Fruit fly (Drosophila melanogaster) whole organism, embryonic: ENCODE data around the gene aralar1.

Source experiments
- Asciz ChIP-seq: fragments of 200-800 bp; sonication (Bioruptor generic); optimal IDR thresholded peaks from 2 replicates; lab custom pipeline; 2017; ENCODE audit warnings: missing biosample characterization, mild to moderate bottlenecking, missing genetic modification characterization, missing genetic modification reagents
- BEAF-32 ChIP-seq: fragments of 200-800 bp; sonication (Bioruptor generic); optimal IDR thresholded peaks from 3 replicates; lab custom pipeline; 2017; ENCODE audit warnings: missing biosample characterization, missing genetic modification characterization, mild to moderate bottlenecking, moderate library complexity, missing genetic modification reagents
- CG10147 ChIP-seq: fragments of 200-800 bp; sonication (Bioruptor generic); optimal IDR thresholded peaks from 2 replicates; lab custom pipeline; 2019; ENCODE audit warnings: missing biosample characterization, mild to moderate bottlenecking, missing genetic modification characterization, moderate library complexity
- CG10959 ChIP-seq: fragments of 200-800 bp; sonication (Bioruptor generic); IDR thresholded peaks from 2 replicates; pipeline ENCODE4 v1.3.6; 2022; ENCODE audit warnings: missing biosample characterization, missing genetic modification characterization
- CG12219 ChIP-seq: fragments of 200-800 bp; sonication (Bioruptor generic); optimal IDR thresholded peaks from 3 replicates; lab custom pipeline; 2018; ENCODE audit warnings: missing biosample characterization, mild to moderate bottlenecking, missing genetic modification characterization
- CG1233 ChIP-seq: fragments of 200-800 bp; sonication (Bioruptor generic); optimal IDR thresholded peaks from 4 replicates; lab custom pipeline; 2018; ENCODE audit warnings: missing biosample characterization, mild to moderate bottlenecking, missing genetic modification characterization
- CG14667 ChIP-seq: fragments of 200-800 bp; sonication (Bioruptor generic); IDR thresholded peaks from 2 replicates; pipeline ENCODE4 v1.3.6; 2022; ENCODE audit warnings: missing biosample characterization, missing genetic modification characterization
- CG14860 ChIP-seq: fragments of 200-800 bp; sonication (Bioruptor generic); IDR thresholded peaks from 3 replicates; pipeline ENCODE4 v1.3.6; 2022; ENCODE audit warnings: missing biosample characterization, missing genetic modification characterization; ENCODE audit not compliant: partially characterized antibody
- CG1529 ChIP-seq: fragments of 200-800 bp; sonication (Bioruptor generic); optimal IDR thresholded peaks from 3 replicates; lab custom pipeline; 2018; ENCODE audit warnings: missing biosample characterization, missing genetic modification characterization
- CG15696 ChIP-seq: fragments of 200-800 bp; sonication (Bioruptor generic); optimal IDR thresholded peaks from 2 replicates; lab custom pipeline; 2019; ENCODE audit warnings: missing biosample characterization, mild to moderate bottlenecking, missing genetic modification characterization, moderate library complexity
- CG17829 ChIP-seq: fragments of 200-800 bp; optimal IDR thresholded peaks from 2 replicates; lab custom pipeline; 2019; ENCODE audit warnings: missing biosample characterization, mild to moderate bottlenecking, missing genetic modification characterization, moderate library complexity
- CG18262 ChIP-seq: fragments of 200-800 bp; optimal IDR thresholded peaks from 3 replicates; lab custom pipeline; 2019; ENCODE audit warnings: missing biosample characterization, mild to moderate bottlenecking, missing genetic modification characterization, moderate library complexity
- CG1832 ChIP-seq: fragments of 200-800 bp; sonication (Bioruptor generic); optimal IDR thresholded peaks from 2 replicates; lab custom pipeline; 2017; ENCODE audit warnings: missing biosample characterization, mild to moderate bottlenecking, missing genetic modification characterization, inconsistent platforms
- CG32532 ChIP-seq: fragments of 200-800 bp; sonication (Bioruptor generic); IDR thresholded peaks from 2 replicates; pipeline ENCODE4 v1.3.6; 2022; ENCODE audit warnings: missing biosample characterization, missing genetic modification characterization
- CG3847 ChIP-seq: fragments of 200-800 bp; sonication (Bioruptor generic); IDR thresholded peaks from 2 replicates; pipeline ENCODE4 v1.3.6; 2022; ENCODE audit warnings: missing biosample characterization, missing genetic modification characterization
- CG3995 ChIP-seq: fragments of 200-800 bp; sonication (Bioruptor generic); optimal IDR thresholded peaks from 3 replicates; lab custom pipeline; 2016; ENCODE audit warnings: missing biosample characterization, missing genetic modification characterization
- CG4617 ChIP-seq: fragments of 200-800 bp; sonication (Bioruptor generic); optimal IDR thresholded peaks from 3 replicates; lab custom pipeline; 2016; ENCODE audit warnings: missing biosample characterization, missing genetic modification characterization, borderline replicate concordance
- CG6175 ChIP-seq: fragments of 200-800 bp; sonication (Bioruptor generic); IDR thresholded peaks from 3 replicates; pipeline ENCODE4 v1.3.6; 2022; ENCODE audit warnings: missing biosample characterization, missing genetic modification characterization
- CG6654 ChIP-seq: fragments of 200-800 bp; sonication (Bioruptor generic); optimal IDR thresholded peaks from 2 replicates; lab custom pipeline; 2017; ENCODE audit warnings: missing biosample characterization, mild to moderate bottlenecking, missing genetic modification characterization
- CG7745 ChIP-seq: fragments of 200-800 bp; sonication (Bioruptor generic); optimal IDR thresholded peaks from 2 replicates; lab custom pipeline; 2018; ENCODE audit warnings: missing biosample characterization, mild to moderate bottlenecking, missing genetic modification characterization, moderate library complexity
- CG7928 ChIP-seq: fragments of 200-800 bp; sonication (Bioruptor generic); optimal IDR thresholded peaks from 2 replicates; lab custom pipeline; 2017; ENCODE audit warnings: missing biosample characterization, mild to moderate bottlenecking, missing genetic modification characterization
- CG8478 ChIP-seq: fragments of >200 bp; optimal IDR thresholded peaks from 2 replicates; lab custom pipeline; 2018
- CG9437 ChIP-seq: fragments of 200-800 bp; sonication (Bioruptor generic); optimal IDR thresholded peaks from 2 replicates; lab custom pipeline; 2018; ENCODE audit warnings: missing biosample characterization, mild to moderate bottlenecking, missing genetic modification characterization
- CkIIα-i1 ChIP-seq: fragments of 200-800 bp; sonication (Bioruptor generic); IDR thresholded peaks from 2 replicates; pipeline ENCODE4 v1.3.6; 2022; ENCODE audit warnings: missing biosample characterization, missing genetic modification characterization
- D19B ChIP-seq: fragments of 200-800 bp; sonication (Bioruptor generic); optimal IDR thresholded peaks from 2 replicates; lab custom pipeline; 2017; ENCODE audit warnings: missing biosample characterization, mild to moderate bottlenecking, missing genetic modification characterization
- Dek ChIP-seq: fragments of 200-800 bp; sonication (Bioruptor generic); optimal IDR thresholded peaks from 3 replicates; lab custom pipeline; 2019; ENCODE audit warnings: missing biosample characterization, mild to moderate bottlenecking, missing genetic modification characterization, moderate library complexity
- Dref ChIP-seq: fragments of 200-800 bp; sonication (Bioruptor generic); IDR thresholded peaks from 2 replicates; pipeline ENCODE4 v1.3.6; 2022; ENCODE audit warnings: missing biosample characterization, missing genetic modification characterization
- Fer2 ChIP-seq: fragments of 200-800 bp; sonication (Bioruptor generic); optimal IDR thresholded peaks from 2 replicates; lab custom pipeline; 2018; ENCODE audit warnings: missing biosample characterization, mild to moderate bottlenecking, missing genetic modification characterization, moderate library complexity
- HHEX ChIP-seq: fragments of 200-800 bp; sonication (Bioruptor generic); optimal IDR thresholded peaks from 3 replicates; lab custom pipeline; 2017; ENCODE audit warnings: missing biosample characterization, mild to moderate bottlenecking, missing genetic modification characterization, missing genetic modification reagents
- Hmr ChIP-seq: fragments of 200-800 bp; sonication (Bioruptor generic); optimal IDR thresholded peaks from 3 replicates; lab custom pipeline; 2017; ENCODE audit warnings: mild to moderate bottlenecking, missing biosample characterization, missing genetic modification reagents, missing genetic modification characterization
- MESR4 ChIP-seq: fragments of 200-800 bp; sonication (Bioruptor generic); optimal IDR thresholded peaks from 2 replicates; lab custom pipeline; 2018; ENCODE audit warnings: missing biosample characterization, mild to moderate bottlenecking, missing genetic modification characterization, moderate library complexity
- Nf-YA ChIP-seq: fragments of 200-800 bp; sonication (Bioruptor generic); IDR thresholded peaks from 2 replicates; pipeline ENCODE4 v1.3.6; 2022; ENCODE audit warnings: missing biosample characterization, missing genetic modification characterization
- Sry-β ChIP-seq: fragments of 200-800 bp; sonication (Bioruptor generic); optimal IDR thresholded peaks from 2 replicates; lab custom pipeline; 2018; ENCODE audit warnings: missing biosample characterization, mild to moderate bottlenecking, missing genetic modification characterization, moderate library complexity
- Stat92E ChIP-seq, 3 experiments: fragments of >200 bp in 2 of 3; fragments of 200-800 bp in 1 of 3; sonication (Bioruptor generic) in 1 of 3; optimal IDR thresholded peaks; 2 replicates each; lab custom pipeline; 2017 to 2019; ENCODE audit warnings: missing biosample characterization in 3 of 3, missing genetic modification characterization in 3 of 3, mild to moderate bottlenecking in 1 of 3, moderate library complexity in 1 of 3
- YL-1 ChIP-seq: fragments of 200-800 bp; sonication (Bioruptor generic); optimal IDR thresholded peaks from 3 replicates; lab custom pipeline; 2017; ENCODE audit warnings: missing biosample characterization, mild to moderate bottlenecking, missing genetic modification characterization
- hb ChIP-seq: fragments of 200-800 bp; sonication (Bioruptor generic); IDR thresholded peaks from 3 replicates; pipeline ENCODE4 v1.3.6; 2022; ENCODE audit warnings: missing biosample characterization, missing genetic modification characterization; ENCODE audit not compliant: partially characterized antibody
- jumu ChIP-seq: fragments of 200-800 bp; sonication (Bioruptor generic); optimal IDR thresholded peaks from 3 replicates; lab custom pipeline; 2016; ENCODE audit warnings: missing biosample characterization, missing genetic modification characterization
- knrl ChIP-seq: fragments of 200-800 bp; sonication (Bioruptor generic); IDR thresholded peaks from 3 replicates; pipeline ENCODE4 v1.3.6; 2022; ENCODE audit warnings: missing biosample characterization, missing genetic modification characterization; ENCODE audit not compliant: partially characterized antibody
- lov ChIP-seq, 2 experiments: fragments of 200-800 bp in 1 of 2; fragments of >200 bp in 1 of 2; sonication (Bioruptor generic) in 1 of 2; IDR thresholded peaks in 1 of 2; optimal IDR thresholded peaks in 1 of 2; 2 replicates in 1 of 2; 3 replicates in 1 of 2; pipeline versions ENCODE4 v1.3.6 to Lab custom; 2017 to 2022; ENCODE audit warnings: missing biosample characterization in 1 of 2, missing genetic modification characterization in 1 of 2
- maf-S ChIP-seq: fragments of 200-800 bp; sonication (Bioruptor generic); optimal IDR thresholded peaks from 2 replicates; lab custom pipeline; 2016; ENCODE audit warnings: missing biosample characterization, missing genetic modification characterization
- nau ChIP-seq: fragments of 200-800 bp; sonication (Bioruptor generic); optimal IDR thresholded peaks from 3 replicates; lab custom pipeline; 2017; ENCODE audit warnings: missing biosample characterization, mild to moderate bottlenecking, missing genetic modification characterization, missing genetic modification reagents
- onecut ChIP-seq: fragments of 200-800 bp; sonication (Bioruptor generic); IDR thresholded peaks from 2 replicates; pipeline ENCODE4 v1.3.6; 2022; ENCODE audit warnings: missing biosample characterization, missing genetic modification characterization
- pros ChIP-seq: fragments of 200-800 bp; sonication (Bioruptor generic); optimal IDR thresholded peaks from 3 replicates; lab custom pipeline; 2019; ENCODE audit warnings: missing biosample characterization, mild to moderate bottlenecking, missing genetic modification characterization, moderate library complexity
- psq ChIP-seq: fragments of 200-800 bp; sonication (Bioruptor generic); optimal IDR thresholded peaks from 2 replicates; lab custom pipeline; 2017; ENCODE audit warnings: missing biosample characterization, missing genetic modification characterization
- rib ChIP-seq: fragments of 200-800 bp; sonication (Bioruptor generic); IDR thresholded peaks from 2 replicates; pipeline ENCODE4 v1.3.6; 2022; ENCODE audit warnings: missing biosample characterization, missing genetic modification characterization
- sr ChIP-seq: fragments of 200-800 bp; sonication (Bioruptor generic); IDR thresholded peaks from 3 replicates; pipeline ENCODE4 v1.3.6; 2022; ENCODE audit warnings: missing biosample characterization, missing genetic modification characterization
- ssp ChIP-seq: fragments of 200-800 bp; sonication (Bioruptor generic); IDR thresholded peaks from 2 replicates; pipeline ENCODE4 v1.3.6; 2022; ENCODE audit warnings: missing biosample characterization, missing genetic modification characterization
- stwl ChIP-seq: fragments of 200-800 bp; sonication (Bioruptor generic); optimal IDR thresholded peaks from 3 replicates; lab custom pipeline; 2018; ENCODE audit warnings: missing biosample characterization, mild to moderate bottlenecking, missing genetic modification characterization, moderate library complexity
- tio ChIP-seq: fragments of 200-800 bp; sonication (Bioruptor generic); optimal IDR thresholded peaks from 2 replicates; lab custom pipeline; 2017; ENCODE audit warnings: missing biosample characterization, missing genetic modification characterization, inconsistent platforms
- tup ChIP-seq: fragments of 200-800 bp; sonication (Bioruptor generic); optimal IDR thresholded peaks from 2 replicates; lab custom pipeline; 2016; ENCODE audit warnings: missing biosample characterization, mild to moderate bottlenecking, missing genetic modification characterization, moderate library complexity

Gene aralar1

DNA sequence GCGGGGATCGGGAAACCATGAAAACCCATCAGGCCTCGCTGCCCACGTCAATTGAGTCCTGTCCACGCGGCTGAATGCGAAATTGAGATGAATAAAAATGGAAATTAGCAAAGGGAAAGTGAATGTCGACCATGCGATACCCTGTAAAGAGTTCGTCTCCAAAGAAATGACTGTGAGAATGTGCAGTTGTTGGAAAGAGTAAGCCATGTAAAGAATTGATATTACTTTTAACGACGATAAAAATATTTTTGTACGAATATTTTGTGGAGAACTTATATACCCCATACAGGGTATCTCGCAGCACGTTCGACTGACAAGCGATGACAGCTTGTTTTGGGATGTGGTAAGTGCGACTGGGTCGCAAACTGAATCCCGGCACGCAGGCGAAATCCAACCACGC lies 45.5 kb upstream of the aralar1 start (continued):
- TF ChIP-seq pros (no peak), HHEX (GFP tag; lab: Kevin White, UChicago) (peak; percentile 10), YL-1 (no peak), CG10147 (GFP tag; lab: Kevin White, UChicago) (no peak), CG6175 (GFP tag; lab: Robert Waterston, UW) (no peak), D19B (GFP tag; lab: Kevin White, UChicago) (peak; percentile 65), Sry-β (GFP tag; lab: Kevin White, UChicago) (no peak), Fer2 (tag; lab: Kevin White, UChicago) (no peak), nau (GFP tag; lab: Kevin White, UChicago) (no peak), CG14667 (GFP tag; lab: Robert Waterston, UW) (no peak), rib (GFP tag; lab: Robert Waterston, UW) (no peak), Dek (no peak), sr (GFP tag; lab: Robert Waterston, UW) (no peak), tup (no peak), Asciz (no peak), CG4617 (GFP tag; lab: Kevin White, UChicago) (no peak), CG1529 (no peak), CG32532 (no peak), CG17829 (tag; lab: Kevin White, UChicago) (no peak), ssp (GFP tag; lab: Robert Waterston, UW) (0 out of 2 replicates have a peak, but pooled peaks have one; percentile 26), CkIIα-i1 (GFP tag; lab: Robert Waterston, UW) (no peak), Dref (GFP tag; lab: Robert Waterston, UW) (no peak), stwl (no peak), Stat92E (GFP tag; optimal IDR thresholded peaks at IDR 0.05; lab: Kevin White, UChicago) (no peak), Nf-YA (GFP tag; lab: Robert Waterston, UW) (no peak), CG6654 (GFP tag; lab: Kevin White, UChicago) (no peak), BEAF-32 (GFP tag; lab: Kevin White, UChicago) (no peak), onecut (GFP tag; lab: Robert Waterston, UW) (no peak), maf-S (GFP tag; lab: Kevin White, UChicago) (no peak), CG7928 (GFP tag; lab: Kevin White, UChicago) (no peak), CG3847 (GFP tag; lab: Robert Waterston, UW) (no peak), tio (GFP tag; lab: Kevin White, UChicago) (peak; percentile 39), knrl (GFP tag; lab: Robert Waterston, UW) (no peak), CG12219 (GFP tag; lab: Kevin White, UChicago) (no peak), Hmr (GFP tag; lab: Kevin White, UChicago) (peak; percentile 8), CG10959 (GFP tag; lab: Robert Waterston, UW) (peak; percentile 39; the same call in 1 of the 2 replicates), lov (optimal IDR thresholded peaks at IDR 0.05; lab: Kevin White, UChicago) (no peak), lov (GFP tag; IDR thresholded peaks at IDR 0.05; lab: Robert Waterston, UW) (peak; percentile 57; the same call in 1 of the 3 replicates), CG15696 (no peak), CG9437 (GFP tag; lab: Kevin White, UChicago) (no peak), CG7745 (tag; lab: Kevin White, UChicago) (no peak), CG14860 (no peak), jumu (peak; percentile 11), CG8478 (lab: Kevin White, UChicago) (no peak), CG1233 (GFP tag; lab: Kevin White, UChicago) (no peak), MESR4 (GFP tag; lab: Kevin White, UChicago) (no peak), psq (GFP tag; lab: Kevin White, UChicago) (no peak), hb (GFP tag; lab: Robert Waterston, UW) (no peak), CG18262 (tag; lab: Kevin White, UChicago) (no peak), CG1832 (no peak), CG3995 (GFP tag; lab: Kevin White, UChicago) (no peak)
